Fruit fly (Drosophila melanogaster) whole organism, wandering third instar larva: ENCODE data around the gene Or22a.
A peak's percentile ranks its signal among the peaks of the same experiment; 100 is the strongest.

Experiments used
- Abd-B ChIP-seq: fragments of >200 bp; optimal IDR thresholded peaks from 2 replicates; lab custom pipeline; 2017; ENCODE audit warnings: missing biosample characterization, missing genetic modification characterization
- CG32264 ChIP-seq: fragments of 200-800 bp; sonication (Bioruptor generic); optimal IDR thresholded peaks from 2 replicates; lab custom pipeline; 2016; ENCODE audit warnings: missing biosample characterization, missing genetic modification characterization
- CG9705 ChIP-seq: fragments of 200-800 bp; sonication (Bioruptor generic); optimal IDR thresholded peaks from 2 replicates; lab custom pipeline; 2018; ENCODE audit warnings: missing biosample characterization, mild to moderate bottlenecking, missing genetic modification characterization
- Dfd ChIP-seq: fragments of >200 bp; optimal IDR thresholded peaks from 2 replicates; lab custom pipeline; 2017; ENCODE audit warnings: missing biosample characterization, missing genetic modification characterization
- Dif ChIP-seq: fragments of 200-275, 200-300 bp; sonication (Bioruptor generic); optimal IDR thresholded peaks from 2 replicates; lab custom pipeline; 2018; ENCODE audit warnings: missing biosample characterization, missing genetic modification characterization; ENCODE audit not compliant: partially characterized antibody
- GATAd ChIP-seq: sonication (Bioruptor generic); optimal IDR thresholded peaks from 2 replicates; lab custom pipeline; 2016; ENCODE audit warnings: missing biosample characterization, missing genetic modification characterization
- HLH106 ChIP-seq: fragments of 200-800 bp; optimal IDR thresholded peaks from 3 replicates; lab custom pipeline; 2019; ENCODE audit warnings: missing biosample characterization, mild to moderate bottlenecking, missing genetic modification characterization, moderate library complexity
- Hnf4 ChIP-seq: fragments of 200-800 bp; sonication (Bioruptor generic); optimal IDR thresholded peaks from 2 replicates; lab custom pipeline; 2016; ENCODE audit warnings: missing biosample characterization, mild to moderate bottlenecking, missing genetic modification characterization
- Hr78 ChIP-seq: fragments of >200 bp; optimal IDR thresholded peaks from 2 replicates; lab custom pipeline; 2017; ENCODE audit warnings: missing biosample characterization, missing genetic modification characterization
- Hr83 ChIP-seq: fragments of 200-300 bp; sonication (Bioruptor generic); optimal IDR thresholded peaks from 2 replicates; lab custom pipeline; 2016; ENCODE audit warnings: missing biosample characterization, mild to moderate bottlenecking, missing genetic modification characterization, moderate library complexity; ENCODE audit not compliant: poor library complexity, severe bottlenecking
- Mio ChIP-seq: sonication (Bioruptor generic); optimal IDR thresholded peaks from 2 replicates; lab custom pipeline; 2016; ENCODE audit warnings: missing biosample characterization, missing genetic modification characterization
- Myc ChIP-seq: fragments of >200 bp; optimal IDR thresholded peaks from 2 replicates; lab custom pipeline; 2017
- N ChIP-seq: fragments of >200 bp; optimal IDR thresholded peaks from 2 replicates; lab custom pipeline; 2018; ENCODE audit warnings: missing biosample characterization, missing external identifiers, missing genetic modification characterization
- Rel ChIP-seq, 2 experiments: fragments of 200-800 bp; sonication (Bioruptor generic) in 1 of 2; optimal IDR thresholded peaks; 2 replicates in 1 of 2; 3 replicates in 1 of 2; lab custom pipeline; 2016 to 2019; ENCODE audit warnings: mild to moderate bottlenecking in 2 of 2, missing biosample characterization in 2 of 2, missing genetic modification characterization in 2 of 2, moderate library complexity in 1 of 2
- Sp1 ChIP-seq: fragments of 200-800 bp; sonication (Bioruptor generic); optimal IDR thresholded peaks from 3 replicates; lab custom pipeline; 2019; ENCODE audit warnings: missing biosample characterization, mild to moderate bottlenecking, missing genetic modification characterization, moderate library complexity
- Vsx2 ChIP-seq: fragments of 200-300, 225-300 bp; sonication (Bioruptor generic); optimal IDR thresholded peaks from 2 replicates; lab custom pipeline; 2018; ENCODE audit warnings: missing biosample characterization, missing genetic modification characterization; ENCODE audit not compliant: partially characterized antibody
- br ChIP-seq: fragments of 200-800 bp; sonication (Bioruptor generic); optimal IDR thresholded peaks from 2 replicates; lab custom pipeline; 2016; ENCODE audit warnings: missing biosample characterization, missing genetic modification characterization
- dl ChIP-seq, 2 experiments: fragments of 175-275, 200-275 bp in 1 of 2; fragments of 200-275 bp in 1 of 2; sonication (Bioruptor generic); optimal IDR thresholded peaks; lab custom pipeline; 2018; ENCODE audit warnings: mild to moderate bottlenecking in 2 of 2, missing biosample characterization in 2 of 2, missing genetic modification characterization in 2 of 2, moderate library complexity in 2 of 2; ENCODE audit not compliant: partially characterized antibody in 2 of 2, insufficient read depth in 1 of 2
- dmrt93B ChIP-seq: fragments of 200-800 bp; sonication (Bioruptor generic); optimal IDR thresholded peaks from 2 replicates; lab custom pipeline; 2018; ENCODE audit warnings: missing biosample characterization, mild to moderate bottlenecking, missing genetic modification characterization
- ey ChIP-seq: fragments of 200-800 bp; sonication (Bioruptor generic); optimal IDR thresholded peaks from 2 replicates; lab custom pipeline; 2016; ENCODE audit warnings: missing biosample characterization, missing genetic modification characterization
- fru ChIP-seq: fragments of 200-800 bp; sonication (Bioruptor generic); optimal IDR thresholded peaks from 3 replicates; lab custom pipeline; 2016; ENCODE audit warnings: missing biosample characterization, mild to moderate bottlenecking, missing genetic modification characterization
- h ChIP-seq: fragments of 200-800 bp; sonication (Bioruptor generic); optimal IDR thresholded peaks from 3 replicates; lab custom pipeline; 2016; ENCODE audit warnings: missing biosample characterization, mild to moderate bottlenecking, missing genetic modification characterization
- jim ChIP-seq: fragments of 175-275, 200-325 bp; sonication (Bioruptor generic); optimal IDR thresholded peaks from 2 replicates; lab custom pipeline; 2016; ENCODE audit warnings: missing biosample characterization, mild to moderate bottlenecking, missing genetic modification characterization
- lola ChIP-seq: fragments of >200 bp; optimal IDR thresholded peaks from 2 replicates; lab custom pipeline; 2017; ENCODE audit warnings: missing biosample characterization, missing genetic modification characterization
- pan ChIP-seq: fragments of >200 bp; optimal IDR thresholded peaks from 2 replicates; lab custom pipeline; 2017
- psq ChIP-seq: fragments of 200-800 bp; sonication (Bioruptor generic); optimal IDR thresholded peaks from 3 replicates; lab custom pipeline; 2017; ENCODE audit warnings: missing biosample characterization, mild to moderate bottlenecking, missing genetic modification characterization, moderate library complexity
- rgr ChIP-seq: fragments of 200-800 bp; sonication (Bioruptor generic); optimal IDR thresholded peaks from 3 replicates; lab custom pipeline; 2016; ENCODE audit warnings: missing biosample characterization, mild to moderate bottlenecking, missing genetic modification characterization
- sv ChIP-seq: fragments of 200-800 bp; sonication (Bioruptor generic); optimal IDR thresholded peaks from 3 replicates; lab custom pipeline; 2016; ENCODE audit warnings: missing biosample characterization, missing genetic modification characterization
- usp ChIP-seq: fragments of >200 bp; optimal IDR thresholded peaks from 2 replicates; lab custom pipeline; 2017; ENCODE audit warnings: missing biosample characterization, missing genetic modification characterization
- woc ChIP-seq: sonication (Bioruptor generic); optimal IDR thresholded peaks from 2 replicates; lab custom pipeline; 2016; ENCODE audit warnings: missing biosample characterization, mild to moderate bottlenecking, missing genetic modification characterization

Gene Or22a

DNA sequence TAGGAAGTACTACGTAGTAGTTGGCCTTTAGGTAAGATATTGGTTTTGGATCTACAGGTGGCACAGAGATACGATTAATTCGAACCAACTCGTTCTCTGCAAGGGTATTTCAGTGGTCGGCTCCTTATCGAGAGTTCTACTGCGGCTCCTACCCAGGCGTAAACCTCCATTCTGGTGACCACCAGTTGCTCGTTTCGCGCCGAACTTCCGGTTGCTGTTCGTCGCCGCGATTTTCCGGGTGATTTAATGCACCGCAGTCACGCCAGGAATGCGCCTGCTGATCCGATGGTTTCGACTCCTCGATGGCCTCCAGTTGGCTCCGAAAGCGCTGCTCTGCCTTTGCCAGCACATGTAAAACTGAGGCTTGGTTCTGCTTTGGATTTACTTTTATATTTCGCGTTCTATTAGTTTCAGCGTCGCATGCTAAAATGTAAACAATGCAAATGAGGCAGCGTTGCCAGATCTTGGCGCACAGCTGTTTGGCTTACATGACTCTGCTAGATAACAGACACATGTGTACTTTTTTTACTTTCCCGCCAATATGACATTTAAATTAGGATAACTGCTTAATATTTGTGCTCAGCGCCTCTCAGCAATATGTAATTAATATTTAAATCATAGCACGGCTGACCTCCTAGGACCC lies 17.7 kb upstream of the Or22a start, which contains the start of gene CG7420:
Gene CG7420 (minus strand): TSS at position 446 of the 643 bp plus-strand sequence.
- no peak for TF ChIP-seq Rel (GFP tag; optimal IDR thresholded peaks at IDR 0.05; lab: Kevin White, UChicago)
- peak; percentile 64 for TF ChIP-seq Rel (tag; optimal IDR thresholded peaks at IDR 0.05; lab: Kevin White, UChicago)
- no peak for TF ChIP-seq h (GFP tag; lab: Kevin White, UChicago)
- TF ChIP-seq, all 38 proteins: peak for 1

DNA sequence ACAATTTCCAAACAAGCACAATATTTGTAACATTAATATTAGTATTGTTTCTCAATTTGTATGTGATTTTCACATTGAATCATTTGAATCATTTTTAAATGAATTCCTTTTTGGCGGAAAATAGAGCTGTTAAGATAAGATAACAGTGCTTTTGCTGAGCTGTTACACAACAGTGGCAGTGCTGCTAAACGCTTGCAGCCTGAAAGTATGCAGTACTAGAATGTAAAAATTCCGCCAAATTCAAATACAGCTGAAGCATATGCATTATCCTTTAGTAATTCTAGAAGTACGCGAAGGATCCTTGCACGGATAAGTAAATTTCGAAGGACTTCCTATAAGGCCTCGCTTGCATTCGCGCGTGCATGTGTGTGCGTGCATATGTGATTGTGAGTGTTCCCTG lies 16.0 kb upstream of the Or22a start:
- no peak for TF ChIP-seq Abd-B (GFP tag; lab: Kevin White, UChicago)
- peak; percentile 28 for TF ChIP-seq Myc (lab: Kevin White, UChicago)

DNA sequence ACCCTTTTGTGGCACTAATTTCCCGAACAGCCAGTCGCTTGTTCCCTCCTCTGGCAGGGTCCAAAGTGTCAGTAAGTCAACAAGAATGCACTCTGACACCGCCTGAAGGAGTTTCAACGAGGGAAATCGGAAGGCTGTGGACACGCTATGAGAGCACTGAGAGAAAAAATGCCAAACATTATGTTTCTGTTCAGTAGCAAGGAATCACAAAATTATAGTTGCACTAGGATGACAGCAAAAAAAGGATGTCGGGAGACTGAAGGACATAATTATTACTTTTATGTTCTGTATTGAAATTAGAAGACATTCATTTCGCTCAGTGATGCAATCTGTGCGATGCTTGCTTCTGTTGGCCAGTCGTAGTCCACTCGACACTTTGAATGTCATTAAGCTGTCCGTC lies 10.5 kb upstream of the Or22a start:
- TF ChIP-seq CG32264 (GFP tag; lab: Kevin White, UChicago) (no peak), h (GFP tag; lab: Kevin White, UChicago) (no peak), Dif (GFP tag; lab: Kevin White, UChicago) (no peak), psq (GFP tag; lab: Kevin White, UChicago) (no peak), Abd-B (GFP tag; lab: Kevin White, UChicago) (no peak), usp (GFP tag; lab: Kevin White, UChicago) (no peak), Rel (GFP tag; optimal IDR thresholded peaks at IDR 0.05; lab: Kevin White, UChicago) (no peak), Rel (tag; optimal IDR thresholded peaks at IDR 0.05; lab: Kevin White, UChicago) (no peak), GATAd (GFP tag; lab: Kevin White, UChicago) (no peak), jim (GFP tag; lab: Kevin White, UChicago) (no peak), dmrt93B (GFP tag; lab: Kevin White, UChicago) (no peak), woc (no peak), HLH106 (no peak), CG9705 (GFP tag; lab: Kevin White, UChicago) (no peak), N (GFP tag; lab: Kevin White, UChicago) (no peak), br (no peak), Vsx2 (GFP tag; lab: Kevin White, UChicago) (no peak), Dfd (no peak), dl (GFP tag; optimal IDR thresholded peaks at IDR 0.05; lab: Kevin White, UChicago; ENCODE audit: insufficient read depth in 1 of 2, partially characterized antibody in 2 of 2) (no peak), lola (no peak), fru (GFP tag; lab: Kevin White, UChicago) (no peak)

DNA sequence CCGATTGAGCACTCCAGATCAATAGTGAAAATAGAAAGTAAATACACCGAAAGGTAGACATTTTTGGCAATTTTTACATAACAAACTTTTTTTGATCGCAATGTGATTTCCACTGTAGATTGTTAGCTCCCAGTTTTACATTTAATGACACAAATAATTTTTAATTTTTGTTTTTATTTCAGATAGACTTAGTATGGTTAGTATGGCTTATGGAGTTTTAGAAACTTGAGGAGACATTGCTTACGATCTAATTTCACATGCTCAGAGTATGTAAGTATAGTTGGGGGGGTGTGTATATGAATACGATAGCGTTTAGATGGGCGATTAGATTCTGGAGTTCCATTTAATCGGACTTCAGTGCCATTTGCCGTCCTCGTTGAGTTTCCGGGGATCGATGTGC lies 2.9 kb upstream of the Or22a start, which contains the start of gene CG18132:
Gene CG18132 (minus strand): TSS at position 101 of the 400 bp plus-strand sequence.
- TF ChIP-seq dl (GFP tag; optimal IDR thresholded peaks at IDR 0.05; lab: Kevin White, UChicago; ENCODE audit: insufficient read depth in 1 of 2, partially characterized antibody in 2 of 2) (no peak), HLH106 (no peak), rgr (GFP tag; lab: Kevin White, UChicago) (no peak), sv (GFP tag; lab: Kevin White, UChicago) (no peak), pan (lab: Kevin White, UChicago) (no peak), Rel (GFP tag; optimal IDR thresholded peaks at IDR 0.05; lab: Kevin White, UChicago) (no peak), Rel (tag; optimal IDR thresholded peaks at IDR 0.05; lab: Kevin White, UChicago) (no peak), GATAd (GFP tag; lab: Kevin White, UChicago) (no peak), psq (GFP tag; lab: Kevin White, UChicago) (no peak), N (GFP tag; lab: Kevin White, UChicago) (no peak), Sp1 (GFP tag; lab: Kevin White, UChicago) (no peak), Hr83 (GFP tag; lab: Kevin White, UChicago) (no peak), Myc (lab: Kevin White, UChicago) (no peak), Hnf4 (GFP tag; lab: Kevin White, UChicago) (no peak), Dif (GFP tag; lab: Kevin White, UChicago) (no peak), jim (GFP tag; lab: Kevin White, UChicago) (no peak), dmrt93B (GFP tag; lab: Kevin White, UChicago) (no peak), h (GFP tag; lab: Kevin White, UChicago) (no peak)

DNA sequence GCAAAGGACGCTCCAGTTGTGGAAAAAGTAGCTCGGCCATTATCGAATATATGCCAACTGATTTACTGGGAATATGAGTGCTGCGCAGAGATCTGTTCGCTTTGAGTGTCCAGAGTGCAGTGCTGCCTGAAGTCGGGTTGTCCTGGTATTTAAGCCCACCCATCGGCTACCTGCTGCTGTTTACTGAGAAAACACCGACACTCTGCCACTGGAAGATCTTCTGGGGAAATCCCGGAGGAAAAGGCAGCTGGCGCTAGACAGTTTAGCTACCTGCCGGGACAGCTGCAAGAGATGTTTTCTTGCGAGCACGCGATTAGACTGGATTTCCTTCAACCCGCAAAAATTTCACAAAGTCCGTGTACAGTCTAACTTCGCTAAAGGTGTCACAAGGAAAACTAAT lies 2.3 kb upstream of the Or22a start, which contains the start of gene halo:
Gene halo (minus strand): TSS at position 127 of the 400 bp plus-strand sequence.
- TF ChIP-seq dl (GFP tag; optimal IDR thresholded peaks at IDR 0.05; lab: Kevin White, UChicago; ENCODE audit: insufficient read depth in 1 of 2, partially characterized antibody in 2 of 2) (no peak), Mio (GFP tag; lab: Kevin White, UChicago) (no peak), Hr78 (no peak), Hnf4 (GFP tag; lab: Kevin White, UChicago) (no peak), Dfd (no peak), lola (no peak), dmrt93B (GFP tag; lab: Kevin White, UChicago) (no peak), psq (GFP tag; lab: Kevin White, UChicago) (no peak), ey (no peak), br (no peak)
- TF ChIP-seq, all 38 proteins: peak for 0
